Fruit fly (Drosophila melanogaster) whole organism, embryonic: ENCODE data around the gene CG10337.

Source experiments
- Abd-B ChIP-seq: fragments of 200-800 bp; sonication (Bioruptor generic); optimal IDR thresholded peaks from 2 replicates; lab custom pipeline; 2018; ENCODE audit warnings: missing biosample characterization, mild to moderate bottlenecking, missing genetic modification characterization, moderate library complexity
- Atf3 ChIP-seq: fragments of 200-800 bp; sonication (Bioruptor generic); optimal IDR thresholded peaks from 3 replicates; lab custom pipeline; 2016; ENCODE audit warnings: missing biosample characterization, missing genetic modification characterization
- Atf6 ChIP-seq: fragments of 200-800 bp; sonication (Bioruptor generic); IDR thresholded peaks from 2 replicates; pipeline ENCODE4 v1.3.6; 2022; ENCODE audit warnings: missing biosample characterization, missing genetic modification characterization
- Bgb ChIP-seq: fragments of 200-800 bp; sonication (Bioruptor generic); IDR thresholded peaks from 2 replicates; pipeline ENCODE4 v1.3.6; 2022; ENCODE audit warnings: missing biosample characterization, missing genetic modification characterization; ENCODE audit not compliant: partially characterized antibody
- CG10366 ChIP-seq: fragments of 200-800 bp; sonication (Bioruptor generic); IDR thresholded peaks from 2 replicates; pipeline ENCODE4 v1.3.6; 2022; ENCODE audit warnings: missing biosample characterization, missing genetic modification characterization
- CG10431 ChIP-seq: fragments of 200-800 bp; sonication (Bioruptor generic); optimal IDR thresholded peaks from 3 replicates; lab custom pipeline; 2018; ENCODE audit warnings: missing biosample characterization, mild to moderate bottlenecking, missing genetic modification characterization
- CG12104 ChIP-seq: fragments of 200-800 bp; sonication (Bioruptor generic); optimal IDR thresholded peaks from 3 replicates; lab custom pipeline; 2016; ENCODE audit warnings: missing biosample characterization, missing genetic modification characterization
- CG14710 ChIP-seq: fragments of 200-800 bp; sonication (Bioruptor generic); optimal IDR thresholded peaks from 3 replicates; lab custom pipeline; 2019; ENCODE audit warnings: missing biosample characterization, mild to moderate bottlenecking, missing genetic modification characterization, moderate library complexity
- CG15269 ChIP-seq: fragments of 200-800 bp; sonication (Bioruptor generic); optimal IDR thresholded peaks from 2 replicates; lab custom pipeline; 2018; ENCODE audit warnings: missing biosample characterization, mild to moderate bottlenecking, missing genetic modification characterization, moderate library complexity
- CG16863 ChIP-seq: fragments of 200-800 bp; sonication (Bioruptor generic); optimal IDR thresholded peaks from 3 replicates; lab custom pipeline; 2016; ENCODE audit warnings: missing biosample characterization, missing genetic modification characterization
- CG17186 ChIP-seq: fragments of 200-800 bp; sonication (Bioruptor generic); optimal IDR thresholded peaks from 3 replicates; lab custom pipeline; 2017; ENCODE audit warnings: missing biosample characterization, missing genetic modification reagents, missing genetic modification characterization
- CG17361 ChIP-seq: fragments of 200-800 bp; sonication (Bioruptor generic); IDR thresholded peaks from 3 replicates; pipeline ENCODE4 v1.3.6; 2022; ENCODE audit warnings: missing biosample characterization, missing genetic modification characterization
- CG2116 ChIP-seq: fragments of 200-800 bp; sonication (Bioruptor generic); optimal IDR thresholded peaks from 3 replicates; lab custom pipeline; 2018; ENCODE audit warnings: missing biosample characterization, mild to moderate bottlenecking, missing genetic modification characterization
- CG2202 ChIP-seq: fragments of 200-800 bp; sonication (Bioruptor generic); optimal IDR thresholded peaks from 2 replicates; lab custom pipeline; 2018; ENCODE audit warnings: missing biosample characterization, mild to moderate bottlenecking, missing genetic modification characterization
- CG2875 ChIP-seq: fragments of 200-800 bp; sonication (Bioruptor generic); optimal IDR thresholded peaks from 2 replicates; lab custom pipeline; 2017; ENCODE audit warnings: missing biosample characterization, mild to moderate bottlenecking, missing genetic modification characterization, missing genetic modification reagents
- CG2889 ChIP-seq: fragments of 200-800 bp; sonication (Bioruptor generic); IDR thresholded peaks from 3 replicates; pipeline ENCODE4 v1.3.6; 2022; ENCODE audit warnings: missing biosample characterization, missing genetic modification characterization
- CG31441 ChIP-seq: fragments of 200-800 bp; sonication (Bioruptor generic); IDR thresholded peaks from 2 replicates; pipeline ENCODE4 v1.3.6; 2022; ENCODE audit warnings: missing biosample characterization, missing genetic modification characterization
- CG32767 ChIP-seq: fragments of 200-800 bp; sonication (Bioruptor generic); IDR thresholded peaks from 2 replicates; pipeline ENCODE4 v1.3.6; 2022; ENCODE audit warnings: missing biosample characterization, missing genetic modification characterization
- CG4424 ChIP-seq: fragments of 200-800 bp; sonication (Bioruptor generic); optimal IDR thresholded peaks from 3 replicates; lab custom pipeline; 2016; ENCODE audit warnings: missing biosample characterization, missing genetic modification characterization
- CG4617 ChIP-seq: fragments of 200-800 bp; sonication (Bioruptor generic); optimal IDR thresholded peaks from 3 replicates; lab custom pipeline; 2016; ENCODE audit warnings: missing biosample characterization, missing genetic modification characterization, borderline replicate concordance
- CG8924 ChIP-seq: fragments of 200-800 bp; optimal IDR thresholded peaks from 3 replicates; lab custom pipeline; 2019; ENCODE audit warnings: missing biosample characterization, mild to moderate bottlenecking, missing genetic modification characterization, moderate library complexity
- Camta ChIP-seq: fragments of 200-800 bp; sonication (Bioruptor generic); optimal IDR thresholded peaks from 2 replicates; lab custom pipeline; 2016; ENCODE audit warnings: missing biosample characterization, missing genetic modification characterization
- D ChIP-seq, 2 experiments: fragments of 200-800 bp in 1 of 2; fragments of >200 bp in 1 of 2; sonication (Bioruptor generic) in 1 of 2; optimal IDR thresholded peaks; 2 replicates in 1 of 2; 3 replicates in 1 of 2; lab custom pipeline; 2017; ENCODE audit warnings: mild to moderate bottlenecking in 1 of 2, missing biosample characterization in 1 of 2, missing genetic modification characterization in 1 of 2, missing genetic modification reagents in 1 of 2
- D19A ChIP-seq: fragments of 200-800 bp; optimal IDR thresholded peaks from 3 replicates; lab custom pipeline; 2019; ENCODE audit warnings: missing biosample characterization, mild to moderate bottlenecking, missing genetic modification characterization, moderate library complexity
- Dp ChIP-seq: fragments of 200-800 bp; sonication (Bioruptor generic); optimal IDR thresholded peaks from 2 replicates; lab custom pipeline; 2018; ENCODE audit warnings: missing biosample characterization, mild to moderate bottlenecking, missing genetic modification characterization, moderate library complexity
- Ets97D ChIP-seq: fragments of 200-800 bp; sonication (Bioruptor generic); optimal IDR thresholded peaks from 3 replicates; lab custom pipeline; 2016; ENCODE audit warnings: missing biosample characterization, missing genetic modification characterization
- Fer1 ChIP-seq: fragments of 200-800 bp; sonication (Bioruptor generic); optimal IDR thresholded peaks from 2 replicates; lab custom pipeline; 2017; ENCODE audit warnings: missing biosample characterization, mild to moderate bottlenecking, missing genetic modification characterization
- Hr51 ChIP-seq, 2 experiments: fragments of 200-800 bp; sonication (Bioruptor generic); optimal IDR thresholded peaks; 2 replicates in 1 of 2; 3 replicates in 1 of 2; lab custom pipeline; 2016 to 2018; ENCODE audit warnings: missing biosample characterization in 2 of 2, missing genetic modification characterization in 2 of 2, mild to moderate bottlenecking in 1 of 2, moderate library complexity in 1 of 2
- Nf-YA ChIP-seq: fragments of 200-800 bp; sonication (Bioruptor generic); IDR thresholded peaks from 2 replicates; pipeline ENCODE4 v1.3.6; 2022; ENCODE audit warnings: missing biosample characterization, missing genetic modification characterization
- Oli ChIP-seq: fragments of 200-800 bp; sonication (Bioruptor generic); optimal IDR thresholded peaks from 2 replicates; lab custom pipeline; 2018; ENCODE audit warnings: missing biosample characterization, mild to moderate bottlenecking, missing genetic modification characterization, moderate library complexity
- Opbp ChIP-seq: fragments of 200-800 bp; sonication (Bioruptor generic); IDR thresholded peaks from 3 replicates; pipeline ENCODE4 v1.3.6; 2022; ENCODE audit warnings: missing biosample characterization, missing genetic modification characterization; ENCODE audit not compliant: partially characterized antibody
- Poxn ChIP-seq: fragments of 200-800 bp; sonication (Bioruptor generic); IDR thresholded peaks from 2 replicates; pipeline ENCODE4 v1.3.6; 2022; ENCODE audit warnings: missing biosample characterization, missing genetic modification characterization
- Spps ChIP-seq: fragments of 200-800 bp; sonication (Bioruptor generic); optimal IDR thresholded peaks from 2 replicates; lab custom pipeline; 2018; ENCODE audit warnings: missing biosample characterization, mild to moderate bottlenecking, missing genetic modification characterization
- Sry-δ ChIP-seq: fragments of 200-800 bp; sonication (Bioruptor generic); optimal IDR thresholded peaks from 2 replicates; lab custom pipeline; 2016; ENCODE audit warnings: missing biosample characterization, missing genetic modification characterization
- Taf1 ChIP-seq: fragments of 200-800 bp; sonication (Bioruptor generic); IDR thresholded peaks from 2 replicates; pipeline ENCODE4 v1.3.6; 2022; ENCODE audit warnings: missing biosample characterization, missing genetic modification characterization
- ase ChIP-seq: fragments of 200-800 bp; sonication (Bioruptor generic); IDR thresholded peaks from 3 replicates; pipeline ENCODE4 v1.3.6; 2022; ENCODE audit warnings: missing biosample characterization, missing genetic modification characterization
- ato ChIP-seq: fragments of 200-800 bp; sonication (Bioruptor generic); IDR thresholded peaks from 2 replicates; pipeline ENCODE4 v1.3.6; 2022; ENCODE audit warnings: missing biosample characterization, missing genetic modification characterization; ENCODE audit not compliant: partially characterized antibody
- bowl ChIP-seq: fragments of 200-800 bp; sonication (Bioruptor generic); IDR thresholded peaks from 2 replicates; pipeline ENCODE4 v1.3.6; 2022; ENCODE audit warnings: missing biosample characterization, missing genetic modification characterization
- br ChIP-seq: fragments of >200 bp; optimal IDR thresholded peaks from 2 replicates; lab custom pipeline; 2017
- crp ChIP-seq, 2 experiments: fragments of 200-800 bp; sonication (Bioruptor generic); optimal IDR thresholded peaks; 2 replicates in 1 of 2; 3 replicates in 1 of 2; lab custom pipeline; 2017; ENCODE audit warnings: missing biosample characterization in 2 of 2, missing genetic modification characterization in 2 of 2, mild to moderate bottlenecking in 1 of 2, moderate library complexity in 1 of 2
- danr ChIP-seq: fragments of 200-800 bp; sonication (Bioruptor generic); IDR thresholded peaks from 2 replicates; pipeline ENCODE4 v1.3.6; 2022; ENCODE audit warnings: missing biosample characterization, missing genetic modification characterization
- dysf ChIP-seq: fragments of 200-800 bp; sonication (Bioruptor generic); IDR thresholded peaks from 3 replicates; pipeline ENCODE4 v1.3.6; 2022; ENCODE audit warnings: missing biosample characterization, missing genetic modification characterization
- fru ChIP-seq: fragments of >200 bp; optimal IDR thresholded peaks from 2 replicates; lab custom pipeline; 2017
- knrl ChIP-seq: fragments of 200-800 bp; sonication (Bioruptor generic); IDR thresholded peaks from 3 replicates; pipeline ENCODE4 v1.3.6; 2022; ENCODE audit warnings: missing biosample characterization, missing genetic modification characterization; ENCODE audit not compliant: partially characterized antibody
- pita ChIP-seq: fragments of 200-800 bp; sonication (Bioruptor generic); optimal IDR thresholded peaks from 2 replicates; lab custom pipeline; 2017; ENCODE audit warnings: missing biosample characterization, mild to moderate bottlenecking, missing genetic modification characterization
- sd ChIP-seq: fragments of 200-800 bp; sonication (Bioruptor generic); optimal IDR thresholded peaks from 3 replicates; lab custom pipeline; 2018; ENCODE audit warnings: missing biosample characterization, mild to moderate bottlenecking, missing genetic modification characterization, moderate library complexity
- sr ChIP-seq: fragments of 200-800 bp; sonication (Bioruptor generic); IDR thresholded peaks from 3 replicates; pipeline ENCODE4 v1.3.6; 2022; ENCODE audit warnings: missing biosample characterization, missing genetic modification characterization
- z ChIP-seq: fragments of 200-800 bp; sonication (Bioruptor generic); IDR thresholded peaks from 3 replicates; pipeline ENCODE4 v1.3.6; 2022; ENCODE audit warnings: missing biosample characterization, missing genetic modification characterization

CG10337 gene

DNA sequence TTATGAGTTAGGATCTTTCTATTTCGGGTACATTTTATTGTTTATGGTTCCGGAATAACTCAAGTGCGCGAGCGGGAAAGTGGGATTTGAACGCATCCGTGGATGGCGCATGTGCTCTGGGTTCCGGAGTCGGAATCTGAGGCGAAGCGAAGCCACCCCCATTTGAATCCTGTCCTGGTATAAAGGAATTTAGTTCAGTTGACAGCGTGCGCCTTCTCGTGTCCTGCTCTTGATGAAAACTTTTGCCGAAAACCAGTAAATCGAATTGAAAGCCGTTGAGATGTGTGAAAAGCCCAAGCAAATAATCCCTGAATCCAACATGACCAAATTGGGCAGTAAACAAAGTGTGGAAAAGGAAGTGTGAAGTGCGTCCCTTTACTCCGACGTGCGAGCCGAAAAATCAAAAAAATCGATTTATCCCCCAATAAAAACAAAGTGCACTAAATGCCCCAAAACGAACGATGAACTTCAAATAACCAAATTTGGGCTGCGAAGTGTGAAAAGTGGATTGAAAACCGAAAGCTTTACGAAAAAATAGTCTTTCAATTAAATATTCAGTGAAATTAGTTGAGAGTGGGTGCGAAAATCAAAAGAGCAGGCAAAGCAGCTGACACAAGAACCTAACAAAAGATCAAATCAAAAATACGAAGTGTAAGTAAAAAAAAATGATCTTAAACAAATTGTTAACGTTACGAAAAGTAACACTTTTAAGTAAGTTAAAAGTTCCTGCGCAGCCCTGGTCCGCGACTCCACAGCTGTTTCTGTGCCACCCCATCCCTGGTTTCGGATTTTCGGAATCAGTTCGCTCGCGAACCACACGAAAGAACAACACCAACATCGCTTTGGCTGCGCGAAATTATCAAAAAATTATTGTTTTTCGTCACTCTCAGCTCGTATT lies 39.9 kb upstream of the CG10337 start, which contains the start of gene Lar (continued):
- TF ChIP-seq ase (GFP tag; lab: Robert Waterston, UW) (no peak), dysf (GFP tag; lab: Robert Waterston, UW) (0 out of 3 replicates have a peak, but pooled peaks have one; percentile 38), Spps (peak; percentile 10), danr (no peak), sd (tag; lab: Kevin White, UChicago) (peak; percentile 32), CG4617 (GFP tag; lab: Kevin White, UChicago) (peak; percentile 88), CG31441 (peak; percentile 73; the same call in 1 of the 2 replicates), crp (GFP tag; optimal IDR thresholded peaks at IDR 0.05; lab: Kevin White, UChicago) (peak; percentile 84 to 96), bowl (GFP tag; lab: Robert Waterston, UW) (no peak), CG32767 (no peak), CG16863 (GFP tag; lab: Kevin White, UChicago) (peak; percentile 52), Atf6 (GFP tag; lab: Robert Waterston, UW) (peak; percentile 68), Sry-δ (peak; percentile 40), sr (GFP tag; lab: Robert Waterston, UW) (no peak), CG4424 (GFP tag; lab: Kevin White, UChicago) (peak; percentile 71), CG8924 (tag; lab: Kevin White, UChicago) (peak; percentile 65), Nf-YA (GFP tag; lab: Robert Waterston, UW) (0 out of 2 replicates have a peak, but pooled peaks have one; percentile 32), CG2889 (GFP tag; lab: Robert Waterston, UW) (no peak), br (lab: Kevin White, UChicago) (no peak), knrl (GFP tag; lab: Robert Waterston, UW) (peak; percentile 46; the same call in 2 of the 3 replicates), D19A (tag; lab: Kevin White, UChicago) (peak; percentile 38), Abd-B (GFP tag; lab: Kevin White, UChicago) (no peak), Bgb (0 out of 2 replicates have a peak, but pooled peaks have one; percentile 22), Camta (peak; percentile 56), Taf1 (no peak), CG12104 (GFP tag; lab: Kevin White, UChicago) (no peak), CG17361 (GFP tag; lab: Robert Waterston, UW) (peak; percentile 69), z (no peak), ato (GFP tag; lab: Robert Waterston, UW) (no peak), CG15269 (tag; lab: Kevin White, UChicago) (peak; percentile 61), CG2202 (tag; lab: Kevin White, UChicago) (no peak), CG2116 (GFP tag; lab: Kevin White, UChicago) (peak; percentile 36), Ets97D (GFP tag; lab: Kevin White, UChicago) (peak; percentile 75), CG17186 (GFP tag; lab: Kevin White, UChicago) (peak; percentile 68), CG2875 (no peak), Poxn (GFP tag; lab: Robert Waterston, UW) (no peak), pita (GFP tag; lab: Kevin White, UChicago) (no peak), fru (lab: Kevin White, UChicago) (no peak), D (optimal IDR thresholded peaks at IDR 0.05; lab: Kevin White, UChicago) (no peak), D (GFP tag; optimal IDR thresholded peaks at IDR 0.05; lab: Kevin White, UChicago) (peak; percentile 1), Opbp (no peak; the same call in 2 of the 3 replicates), Hr51 (GFP tag; optimal IDR thresholded peaks at IDR 0.05; lab: Kevin White, UChicago) (peak; percentile 21 to 56), CG14710 (tag; lab: Kevin White, UChicago) (peak; percentile 71), CG10366 (GFP tag; lab: Robert Waterston, UW) (peak; percentile 73; the same call in 1 of the 2 replicates), Fer1 (peak; percentile 57), Dp (GFP tag; lab: Kevin White, UChicago) (peak; percentile 40), Oli (peak; percentile 34), Atf3 (no peak), CG10431 (GFP tag; lab: Kevin White, UChicago) (peak; percentile 53)
